Worm (Caenorhabditis elegans): Measurements from ENCODE around the gene gur-4.
A peak's percentile ranks its signal among the peaks of the same experiment; 100 is the strongest.

gur-4 gene

ce11 chrII:14102112-14102511, 2.5 kb upstream of the gur-4 start:
- TF ChIP-seq spr-1 (tag; optimal IDR thresholded peaks at IDR 0.05) (no peak), unc-62 (GFP tag; optimal IDR thresholded peaks at IDR 0.05 in 1 of 2) (peak in 1 of 2 experiments; percentile 29), unc-62 (tag; optimal IDR thresholded peaks at IDR 0.05) (no peak)

ce11 chrII:14106164-14106563, 1.6 kb downstream of the gur-4 start:
- TF ChIP-seq fkh-10 (GFP tag; optimal IDR thresholded peaks at IDR 0.05) (no peak), unc-62 (GFP tag; optimal IDR thresholded peaks at IDR 0.05 in 1 of 2) (peak in 1 of 2 experiments; percentile 80), unc-62 (tag; optimal IDR thresholded peaks at IDR 0.05) (no peak)

DNA sequence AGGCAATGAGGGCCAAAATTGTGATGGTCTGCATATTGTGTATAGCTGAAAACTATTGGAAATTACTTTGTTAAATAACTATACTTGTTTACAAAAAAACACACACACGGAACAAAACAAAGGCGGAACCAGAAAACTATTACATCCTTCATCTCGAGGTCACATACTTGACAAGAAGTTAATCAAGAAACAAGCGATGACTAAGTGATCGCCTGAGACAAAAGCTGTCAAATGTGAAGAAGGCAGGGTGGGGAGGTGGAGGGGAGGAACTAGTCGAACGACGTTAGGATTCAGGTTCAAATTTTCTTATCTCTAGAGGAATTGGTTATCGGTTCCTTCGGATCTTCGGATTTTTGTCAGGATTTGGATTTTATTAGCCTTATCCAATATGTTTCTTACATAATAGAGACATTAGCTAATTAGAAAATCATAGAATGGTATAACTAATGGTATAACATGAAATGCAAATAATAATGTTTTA, 4.7 kb downstream of the gur-4 start, which contains the start of gene cpg-7:
TSS of gene cpg-7 (minus strand) at position 51 of the 481 bp plus-strand sequence.
- TF ChIP-seq snpc-1.2 (GFP tag; IDR thresholded peaks at IDR 0.05), result no peak
- TF ChIP-seq dpl-1 (GFP tag; optimal IDR thresholded peaks at IDR 0.05), result no peak
- no peak for TF ChIP-seq saeg-2 (GFP tag; IDR thresholded peaks at IDR 0.05)
- no peak for TF ChIP-seq hlh-30 (tag; optimal IDR thresholded peaks at IDR 0.05; ENCODE audit: insufficient read depth)
- TF ChIP-seq lin-13 (GFP tag; optimal IDR thresholded peaks at IDR 0.05), result no peak
- TF ChIP-seq ceh-20 (GFP tag; IDR thresholded peaks at IDR 0.05), result no peak
- TF ChIP-seq lin-29 (GFP tag; IDR thresholded peaks at IDR 0.05), result no peak
- no peak for TF ChIP-seq R02D3.7 (tag; optimal IDR thresholded peaks at IDR 0.05)
- no peak for TF ChIP-seq dmd-9 (GFP tag; IDR thresholded peaks at IDR 0.05)
- TF ChIP-seq aly-2 (tag; optimal IDR thresholded peaks at IDR 0.05), result no peak
- no peak for TF ChIP-seq gei-8 (GFP tag; optimal IDR thresholded peaks at IDR 0.05)
- TF ChIP-seq nhr-42 (GFP tag; IDR thresholded peaks at IDR 0.05), result no peak
- no peak for TF ChIP-seq dmd-6 (GFP tag; IDR thresholded peaks at IDR 0.05)
- TF ChIP-seq fos-1 (tag; optimal IDR thresholded peaks at IDR 0.05), result no peak
- TF ChIP-seq mes-2 (tag; optimal IDR thresholded peaks at IDR 0.05; ENCODE audit: poor library complexity, severe bottlenecking), result no peak
- TF ChIP-seq T20F7.1 (GFP tag; optimal IDR thresholded peaks at IDR 0.05), result no peak
- no peak for TF ChIP-seq daf-12 (tag; optimal IDR thresholded peaks at IDR 0.05)
- no peak for TF ChIP-seq lsy-2 (tag; optimal IDR thresholded peaks at IDR 0.05)
- TF ChIP-seq zag-1 (tag; optimal IDR thresholded peaks at IDR 0.05), result no peak

- TF ChIP-seq aha-1 (tag), result peak; percentile 79
- TF ChIP-seq nhr-28 (tag; optimal IDR thresholded peaks at IDR 0.05), result no peak
- no peak for TF ChIP-seq nhr-6 (tag; optimal IDR thresholded peaks at IDR 0.05)
These were observed 8.3 kb downstream of the gur-4 start for ce11 chrII:14112842-14113241.

DNA sequence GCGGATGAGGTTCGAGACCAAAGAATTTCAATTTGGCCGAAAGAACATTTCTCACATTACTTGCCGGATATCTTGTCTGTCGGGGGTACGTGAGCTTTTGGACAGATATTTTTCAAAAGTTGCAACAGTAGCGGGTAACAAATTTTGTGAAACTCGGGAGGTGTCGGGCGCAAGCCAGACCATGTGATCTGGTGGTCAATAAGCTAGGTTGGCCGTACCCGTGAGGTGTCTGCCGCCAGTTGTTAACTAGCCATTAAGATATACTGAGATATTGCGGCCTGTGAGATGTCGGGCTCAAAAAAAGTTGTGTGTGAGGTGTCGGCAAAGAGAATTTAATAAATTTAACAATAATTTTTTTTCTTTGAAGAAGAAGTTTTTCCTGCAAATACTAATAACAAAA, 13.8 kb downstream of the gur-4 start:
- TF ChIP-seq Y48G9A.11 (GFP tag; IDR thresholded peaks at IDR 0.05) (no peak), hlh-11 (tag; optimal IDR thresholded peaks at IDR 0.05) (no peak), daf-19 (GFP tag; conservative IDR thresholded peaks at IDR 0.05) (no peak)

- no peak for TF ChIP-seq nhr-10 (tag; optimal IDR thresholded peaks at IDR 0.05)
- TF ChIP-seq madf-9 (GFP tag; conservative IDR thresholded peaks at IDR 0.05), result no peak
- TF ChIP-seq ceh-82 (tag; optimal IDR thresholded peaks at IDR 0.05), result no peak
- no peak for TF ChIP-seq zag-1 (tag; optimal IDR thresholded peaks at IDR 0.05)
- TF ChIP-seq aha-1 (tag), result peak; percentile 45
- no peak for TF ChIP-seq hif-1 (tag; optimal IDR thresholded peaks at IDR 0.05)
- TF ChIP-seq vab-7 (GFP tag; IDR thresholded peaks at IDR 0.05), result 0 out of 2 replicates have a peak, but pooled peaks have one; percentile 31
- TF ChIP-seq T20F7.1 (GFP tag; optimal IDR thresholded peaks at IDR 0.05), result no peak
- peak; percentile 18; the same call in 1 of the 2 replicates for TF ChIP-seq ceh-20 (GFP tag; IDR thresholded peaks at IDR 0.05)
- no peak for TF ChIP-seq zfp-2 (tag; optimal IDR thresholded peaks at IDR 0.05)
These were observed 17.5 kb downstream of the gur-4 start, which contains the start of gene K09E4.4 for ce11 chrII:14122065-14122464. Gene K09E4.4 (minus strand): TSS chrII:14122165.
